Fruit fly (Drosophila melanogaster): ENCODE measurements around the gene CG32284.

The CG32284 gene

dm6 chr3L:3197464-3197863 lies 11.0 kb downstream of the CG32284 start, which contains the start of gene CG14966 (continued):
- TF ChIP-seq CG1233 (GFP tag; optimal IDR thresholded peaks at IDR 0.05) (no peak), CG11696 (GFP tag; IDR thresholded peaks at IDR 0.05) (no peak), ttk (GFP tag; IDR thresholded peaks at IDR 0.05) (peak; percentile 11; the same call in 1 of the 2 replicates), sc (optimal IDR thresholded peaks at IDR 0.05) (no peak), sc (GFP tag; optimal IDR thresholded peaks at IDR 0.05) (no peak), CG3065 (GFP tag; optimal IDR thresholded peaks at IDR 0.05) (no peak), pfk (GFP tag; optimal IDR thresholded peaks at IDR 0.05) (peak; percentile 11), grau (tag; optimal IDR thresholded peaks at IDR 0.05) (peak; percentile 34), HmgZ (tag; optimal IDR thresholded peaks at IDR 0.05) (peak; percentile 69), CG16813 (GFP tag; IDR thresholded peaks at IDR 0.05; ENCODE audit: partially characterized antibody) (peak; percentile 91), Bteb2 (GFP tag; optimal IDR thresholded peaks at IDR 0.05) (peak; percentile 23), mirr (GFP tag; optimal IDR thresholded peaks at IDR 0.05) (peak; percentile 30), jumu (GFP tag; optimal IDR thresholded peaks at IDR 0.05) (peak; percentile 9), CG11504 (tag; optimal IDR thresholded peaks at IDR 0.05) (peak; percentile 32), CG2116 (GFP tag; optimal IDR thresholded peaks at IDR 0.05) (peak; percentile 43), Dbx (GFP tag; IDR thresholded peaks at IDR 0.05) (peak; percentile 57; the same call in 2 of the 3 replicates), YL-1 (GFP tag; optimal IDR thresholded peaks at IDR 0.05) (peak; percentile 79), bab2 (GFP tag; optimal IDR thresholded peaks at IDR 0.05) (peak; percentile 10), inv (GFP tag; IDR thresholded peaks at IDR 0.05; ENCODE audit: partially characterized antibody) (peak; percentile 78), CG8290 (GFP tag; optimal IDR thresholded peaks at IDR 0.05) (peak; percentile 5), CG8290 (tag; optimal IDR thresholded peaks at IDR 0.05) (peak in 1 of 2 experiments; percentile 71), Fer1 (GFP tag; optimal IDR thresholded peaks at IDR 0.05) (peak; percentile 31), Fer2 (tag; optimal IDR thresholded peaks at IDR 0.05) (no peak), gfzf (GFP tag; optimal IDR thresholded peaks at IDR 0.05) (peak; percentile 42), NC2β (GFP tag; optimal IDR thresholded peaks at IDR 0.05) (peak; percentile 11), CG2875 (GFP tag; optimal IDR thresholded peaks at IDR 0.05) (no peak), nmo (GFP tag; optimal IDR thresholded peaks at IDR 0.05) (peak; percentile 43), Poxn (GFP tag; IDR thresholded peaks at IDR 0.05) (no peak), CG13894 (tag; optimal IDR thresholded peaks at IDR 0.05) (peak; percentile 58), CG2129 (GFP tag; IDR thresholded peaks at IDR 0.05; ENCODE audit: partially characterized antibody) (peak; percentile 80), emc (GFP tag; optimal IDR thresholded peaks at IDR 0.05) (no peak), CG17829 (tag; optimal IDR thresholded peaks at IDR 0.05) (peak; percentile 66), sd (tag; optimal IDR thresholded peaks at IDR 0.05) (peak; percentile 82), zfh2 (GFP tag; optimal IDR thresholded peaks at IDR 0.05) (peak; percentile 22), Hsf (GFP tag; optimal IDR thresholded peaks at IDR 0.05) (peak; percentile 15), cad (GFP tag; optimal IDR thresholded peaks at IDR 0.05) (no peak), gem (tag; optimal IDR thresholded peaks at IDR 0.05) (peak; percentile 33), CG12155 (GFP tag; optimal IDR thresholded peaks at IDR 0.05) (peak; percentile 32), Antp (GFP tag; optimal IDR thresholded peaks at IDR 0.05) (peak; percentile 22), CG3847 (GFP tag; IDR thresholded peaks at IDR 0.05) (peak; percentile 44), CG11560 (tag; IDR thresholded peaks at IDR 0.05) (0 out of 3 replicates have a peak, but pooled peaks have one; percentile 42), al (GFP tag; IDR thresholded peaks at IDR 0.05) (no peak), Opbp (GFP tag; IDR thresholded peaks at IDR 0.05; ENCODE audit: partially characterized antibody) (peak; percentile 87), CG10543 (GFP tag; optimal IDR thresholded peaks at IDR 0.05) (peak; percentile 13), CG9437 (GFP tag; optimal IDR thresholded peaks at IDR 0.05) (no peak), CG12299 (tag; optimal IDR thresholded peaks at IDR 0.05) (no peak), exex (tag; optimal IDR thresholded peaks at IDR 0.05) (peak; percentile 2), CG16815 (GFP tag; optimal IDR thresholded peaks at IDR 0.05) (no peak), tna (GFP tag; IDR thresholded peaks at IDR 0.05; ENCODE audit: partially characterized antibody) (peak; percentile 51; the same call in 1 of the 2 replicates), Pdp1 (GFP tag; optimal IDR thresholded peaks at IDR 0.05) (peak in 1 of 2 experiments; percentile 47), B-H2 (GFP tag; optimal IDR thresholded peaks at IDR 0.05) (peak; percentile 20)

Data from whole organism, embryonic.